Fruit fly (Drosophila melanogaster) Kc167 (cell line): Measurements from ENCODE around the gene CG5087.

Experiments
- Myc ChIP-seq: fragments of >200 bp; optimal IDR thresholded peaks from 2 replicates; lab custom pipeline; 2017; ENCODE audit warnings: missing external identifiers
- Sin3A ChIP-seq: fragments of >200 bp; optimal IDR thresholded peaks from 2 replicates; lab custom pipeline; 2018; ENCODE audit warnings: missing external identifiers
- h ChIP-seq: fragments of >200 bp; optimal IDR thresholded peaks from 3 replicates; lab custom pipeline; 2018; ENCODE audit warnings: missing external identifiers
- insv ChIP-seq: fragments of >200 bp; optimal IDR thresholded peaks from 3 replicates; lab custom pipeline; 2018; ENCODE audit warnings: missing external identifiers
- psq ChIP-seq: fragments of >200 bp; optimal IDR thresholded peaks from 2 replicates; lab custom pipeline; 2017; ENCODE audit warnings: missing external identifiers
- ttk ChIP-seq: sonication (Bioruptor generic); optimal IDR thresholded peaks from 2 replicates; lab custom pipeline; 2017; ENCODE audit warnings: missing external identifiers

Gene CG5087

DNA sequence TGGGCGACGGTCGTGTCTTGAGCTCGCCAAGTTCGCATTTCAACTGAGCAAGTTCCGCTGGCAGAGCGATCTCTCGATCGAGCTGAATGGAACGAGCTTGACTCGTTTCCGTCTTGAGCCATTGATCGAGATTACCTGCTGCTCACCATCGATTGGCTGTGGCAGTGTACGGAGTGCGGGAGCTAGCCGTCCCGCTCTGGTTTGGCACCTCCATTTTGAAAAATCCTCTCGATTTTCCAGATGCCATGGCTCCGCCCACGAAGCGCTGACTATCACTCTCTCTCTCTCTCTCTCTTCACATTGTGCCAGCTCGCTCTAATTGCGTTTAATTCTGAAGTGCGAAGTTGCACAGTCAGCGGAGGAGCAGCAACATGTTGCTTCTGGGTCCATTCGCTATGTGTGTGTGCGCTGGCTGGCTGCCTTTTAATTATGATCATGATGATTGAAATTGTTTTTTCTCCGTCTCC lies 21.2 kb downstream of the CG5087 start, which contains the start of gene Doc2:
Gene Doc2 (minus strand): TSS at position 51 of the 467 bp plus-strand sequence.
- TF ChIP-seq h (no peak), ttk (no peak)

DNA sequence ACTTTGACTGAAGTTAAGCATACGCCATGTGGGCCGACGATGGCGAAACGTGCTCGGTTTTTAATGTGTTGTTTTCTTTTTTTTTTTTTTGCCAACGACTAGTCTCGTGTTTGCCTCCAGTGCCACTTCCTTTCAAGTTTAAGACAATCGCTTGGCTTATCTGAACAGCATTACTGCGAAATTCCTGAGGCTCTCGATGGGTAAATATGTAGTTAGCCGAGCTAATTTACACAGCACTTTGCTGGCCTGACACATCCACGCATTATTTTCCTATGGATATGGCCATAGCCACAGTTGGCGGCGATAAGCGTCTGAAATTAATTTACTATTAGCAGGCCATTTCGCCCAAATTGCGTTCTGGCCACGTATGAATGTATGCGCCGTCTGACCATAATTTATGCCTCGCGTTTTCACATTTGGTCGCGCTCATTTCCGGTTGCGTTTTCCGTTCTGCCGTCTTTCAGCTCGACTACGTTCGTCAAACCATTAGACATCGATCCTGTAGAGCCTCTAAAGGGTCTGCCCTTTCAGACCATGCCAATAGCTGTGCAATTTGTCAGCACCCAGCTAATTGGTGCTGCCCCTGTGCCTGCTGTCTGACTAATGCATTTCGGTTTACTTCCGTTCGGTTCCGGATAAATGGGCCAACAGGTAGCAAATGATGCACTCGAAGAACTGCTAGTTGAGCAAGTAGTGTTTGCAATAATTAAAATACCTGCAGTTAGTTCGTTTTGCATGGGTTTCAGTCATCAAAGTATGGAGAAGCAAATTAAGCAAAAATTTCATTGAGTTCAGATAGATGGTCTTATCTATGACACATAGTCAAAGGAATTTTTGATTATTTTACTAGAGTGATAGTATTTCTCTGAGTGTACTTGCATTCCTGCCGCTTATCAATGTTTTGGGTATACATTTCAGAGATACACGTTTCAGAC lies 22.7 kb downstream of the CG5087 start:
- TF ChIP-seq Myc (lab: Kevin White, UChicago) (no peak), ttk (no peak), Sin3A (no peak), psq (lab: Kevin White, UChicago) (no peak), h (no peak)

- TF ChIP-seq ttk (no peak), h (no peak), psq (lab: Kevin White, UChicago) (no peak), Myc (lab: Kevin White, UChicago) (no peak), insv (lab: Kevin White, UChicago) (no peak), Sin3A (no peak)
These were observed 25.6 kb downstream of the CG5087 start for dm6 chr3L:9023627-9024026.

dm6 chr3L:9024741-9025140 lies 26.8 kb downstream of the CG5087 start:
- TF ChIP-seq h: no peak
- TF ChIP-seq ttk: no peak
- TF ChIP-seq insv (lab: Kevin White, UChicago): no peak

dm6 chr3L:9025178-9025577 lies 27.2 kb downstream of the CG5087 start:
- no peak for TF ChIP-seq insv (lab: Kevin White, UChicago)
- TF ChIP-seq h: no peak
- TF ChIP-seq ttk: no peak
- no peak for TF ChIP-seq Myc (lab: Kevin White, UChicago)
- TF ChIP-seq psq (lab: Kevin White, UChicago): no peak
- TF ChIP-seq Sin3A: no peak

DNA sequence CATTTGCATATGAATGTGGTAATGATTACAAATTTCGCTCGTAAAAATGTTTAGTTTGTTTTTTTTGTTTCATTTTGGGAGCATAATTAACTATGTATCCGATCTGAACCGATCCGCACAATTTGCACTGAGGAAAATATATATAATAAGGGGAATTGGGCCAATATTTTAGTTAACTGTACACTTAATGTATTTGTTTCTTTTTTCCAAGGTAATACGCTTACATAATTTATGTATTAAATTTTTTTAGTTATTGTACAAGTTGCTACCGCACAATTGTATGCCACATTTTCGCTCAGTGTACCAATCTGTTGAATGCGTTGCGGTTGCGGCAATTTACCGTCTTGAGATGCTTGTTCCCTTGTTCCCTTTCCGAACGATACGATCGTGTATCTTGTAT lies 27.7 kb downstream of the CG5087 start:
- TF ChIP-seq h: no peak

DNA sequence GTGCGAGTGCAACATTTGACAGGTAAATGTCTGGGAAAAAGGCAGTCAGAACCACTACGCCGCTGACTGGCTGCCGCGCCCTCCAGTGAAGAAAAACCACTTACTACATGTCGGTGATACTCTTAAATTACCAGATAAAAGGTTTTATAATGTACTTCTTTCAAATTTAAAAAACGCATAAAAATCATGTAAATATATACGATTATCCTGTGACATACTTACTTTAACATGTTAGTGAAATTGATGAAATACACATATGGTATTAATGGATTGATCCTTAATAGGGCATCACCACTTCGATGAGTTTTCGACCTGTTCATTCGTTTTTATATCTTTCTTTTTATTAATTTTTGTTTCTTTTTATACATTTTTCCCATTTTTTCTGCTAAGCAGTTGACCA lies 28.6 kb downstream of the CG5087 start:
- TF ChIP-seq ttk (no peak), psq (lab: Kevin White, UChicago) (no peak), Myc (lab: Kevin White, UChicago) (no peak), insv (lab: Kevin White, UChicago) (no peak), h (no peak), Sin3A (no peak)

- TF ChIP-seq insv (lab: Kevin White, UChicago) (no peak), psq (lab: Kevin White, UChicago) (no peak)
These were observed 29.2 kb downstream of the CG5087 start for dm6 chr3L:9027122-9027696.

DNA sequence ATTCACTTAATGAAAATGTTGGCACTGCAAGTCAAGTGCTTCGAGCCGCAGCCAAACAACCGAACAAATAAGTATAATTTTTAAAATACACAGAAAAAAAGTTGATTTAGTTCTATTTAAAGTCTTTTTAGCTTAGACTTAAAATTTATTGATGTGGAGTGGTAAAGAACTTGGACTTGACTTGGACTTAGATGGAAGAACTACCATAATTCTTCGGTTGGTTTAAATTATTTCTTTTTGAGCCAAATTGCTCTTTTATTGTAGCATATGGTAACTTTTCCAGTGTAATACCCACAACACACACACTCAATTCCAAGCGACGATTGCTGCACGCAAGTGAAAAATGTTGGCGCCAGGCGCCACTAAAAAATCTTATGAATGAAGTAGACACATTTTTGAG lies 30.1 kb downstream of the CG5087 start:
- no peak for TF ChIP-seq psq (lab: Kevin White, UChicago)
- TF ChIP-seq insv (lab: Kevin White, UChicago): no peak
- no peak for TF ChIP-seq Sin3A
- no peak for TF ChIP-seq ttk
- TF ChIP-seq h: no peak
- no peak for TF ChIP-seq Myc (lab: Kevin White, UChicago)

dm6 chr3L:9029183-9029789 lies 31.3 kb downstream of the CG5087 start:
- TF ChIP-seq ttk (no peak), insv (lab: Kevin White, UChicago) (no peak), Sin3A (no peak), psq (lab: Kevin White, UChicago) (no peak), h (no peak), Myc (lab: Kevin White, UChicago) (no peak)

DNA sequence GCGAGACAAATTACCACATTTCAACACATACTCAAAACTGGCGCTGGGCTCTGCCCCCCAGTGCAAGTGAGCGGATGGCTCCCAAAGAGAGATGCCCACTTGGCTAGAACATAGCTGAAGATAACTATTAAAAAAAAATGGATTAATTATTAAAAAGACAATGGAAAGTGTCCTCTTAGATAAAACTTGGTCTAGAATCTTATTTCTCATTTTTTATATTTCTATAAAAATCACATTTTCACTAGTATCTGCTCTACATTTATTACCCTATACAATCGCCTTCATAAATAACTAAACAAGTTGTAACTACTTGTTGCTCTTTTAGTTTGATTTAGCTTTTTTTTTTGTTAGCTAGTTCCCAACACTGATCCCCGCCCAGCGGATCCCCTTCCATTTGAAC lies 34.9 kb downstream of the CG5087 start:
- TF ChIP-seq Myc (lab: Kevin White, UChicago): no peak
- no peak for TF ChIP-seq psq (lab: Kevin White, UChicago)
- TF ChIP-seq h: no peak
- TF ChIP-seq ttk: no peak
- TF ChIP-seq insv (lab: Kevin White, UChicago): no peak
- TF ChIP-seq Sin3A: no peak

dm6 chr3L:9033537-9033936 lies 35.6 kb downstream of the CG5087 start:
- TF ChIP-seq insv (lab: Kevin White, UChicago) (no peak), h (no peak), Sin3A (no peak), psq (lab: Kevin White, UChicago) (no peak), ttk (no peak), Myc (lab: Kevin White, UChicago) (no peak)

DNA sequence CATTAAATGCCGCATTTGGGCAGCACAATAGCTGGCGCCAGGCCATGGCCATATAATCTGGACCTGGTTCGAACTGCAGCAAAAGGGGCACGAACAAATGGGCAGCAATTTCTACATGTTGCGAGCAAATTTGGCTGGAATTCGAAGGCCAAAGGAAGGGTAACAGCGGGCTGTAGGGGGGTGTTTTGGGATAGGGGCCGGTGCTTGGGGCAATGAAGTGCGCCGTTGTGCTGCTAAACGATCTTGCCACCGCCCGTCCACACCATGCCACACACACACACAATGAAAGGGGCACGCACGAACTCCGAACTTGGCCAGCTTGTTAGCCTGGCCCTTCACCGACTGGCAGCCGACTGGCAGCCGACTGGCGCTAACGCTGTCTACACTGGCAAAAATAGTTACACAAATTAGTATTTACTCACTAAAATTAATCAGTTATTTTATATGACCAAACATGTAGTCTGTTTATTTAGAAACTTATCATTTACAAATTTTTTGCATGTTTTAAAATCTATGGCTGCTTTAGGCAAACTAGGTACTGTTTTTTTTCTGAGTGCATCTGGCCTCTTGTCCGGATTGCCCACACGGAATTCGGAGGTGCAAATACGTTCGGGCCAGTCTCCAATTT lies 36.1 kb downstream of the CG5087 start:
- no peak for TF ChIP-seq Sin3A
- TF ChIP-seq insv (lab: Kevin White, UChicago): no peak
- TF ChIP-seq ttk: no peak
- no peak for TF ChIP-seq psq (lab: Kevin White, UChicago)
